Fruit fly (Drosophila melanogaster): ENCODE results near the gene CG4186.

Gene CG4186

dm6 chr3L:20785742-20786427, 16.5 kb downstream of the CG4186 start, which contains the start of gene Pcif1 (continued):
- peak; percentile 65 for TF ChIP-seq CG1603 (tag; optimal IDR thresholded peaks at IDR 0.05)
- TF ChIP-seq dysf (GFP tag; IDR thresholded peaks at IDR 0.05), result no peak
- TF ChIP-seq kah (GFP tag; optimal IDR thresholded peaks at IDR 0.05), result peak; percentile 1
- no peak for TF ChIP-seq CG9215 (GFP tag; IDR thresholded peaks at IDR 0.05)
- TF ChIP-seq CG2199 (GFP tag; IDR thresholded peaks at IDR 0.05), result no peak
- TF ChIP-seq cato (GFP tag; optimal IDR thresholded peaks at IDR 0.05; ENCODE audit: borderline replicate concordance), result no peak
- TF ChIP-seq CG3726 (GFP tag; IDR thresholded peaks at IDR 0.05), result no peak
- no peak for TF ChIP-seq CG17912 (GFP tag; optimal IDR thresholded peaks at IDR 0.05)
- no peak for TF ChIP-seq CG31224 (GFP tag; IDR thresholded peaks at IDR 0.05)
- no peak for TF ChIP-seq Antp (GFP tag; optimal IDR thresholded peaks at IDR 0.05)
- TF ChIP-seq CrebB (tag; optimal IDR thresholded peaks at IDR 0.05), result no peak
- TF ChIP-seq CG13775 (GFP tag; optimal IDR thresholded peaks at IDR 0.05), result no peak
- no peak for TF ChIP-seq ara (GFP tag; IDR thresholded peaks at IDR 0.05)
- TF ChIP-seq onecut (GFP tag; IDR thresholded peaks at IDR 0.05), result peak; percentile 15; the same call in 1 of the 2 replicates
- peak; percentile 25 for TF ChIP-seq Lhr (GFP tag; optimal IDR thresholded peaks at IDR 0.05)
- no peak for TF ChIP-seq dan (GFP tag; IDR thresholded peaks at IDR 0.05)
- peak; percentile 19 for TF ChIP-seq bigmax (GFP tag; optimal IDR thresholded peaks at IDR 0.05)
- TF ChIP-seq bcd (GFP tag; optimal IDR thresholded peaks at IDR 0.05), result no peak
- no peak for TF ChIP-seq CG11504 (tag; optimal IDR thresholded peaks at IDR 0.05)
- TF ChIP-seq btn (GFP tag; optimal IDR thresholded peaks at IDR 0.05), result no peak
- peak; percentile 3 for TF ChIP-seq Nf-YC (tag; optimal IDR thresholded peaks at IDR 0.05)
- no peak for TF ChIP-seq ssp (GFP tag; IDR thresholded peaks at IDR 0.05)
- no peak for TF ChIP-seq CG1792 (GFP tag; optimal IDR thresholded peaks at IDR 0.05)
- TF ChIP-seq CG9797 (GFP tag; optimal IDR thresholded peaks at IDR 0.05), result peak; percentile 52
- TF ChIP-seq CG16863 (GFP tag; optimal IDR thresholded peaks at IDR 0.05), result no peak
- no peak for TF ChIP-seq lov (optimal IDR thresholded peaks at IDR 0.05)
- TF ChIP-seq lov (GFP tag; IDR thresholded peaks at IDR 0.05), result no peak
- peak; percentile 99 for TF ChIP-seq Opbp (GFP tag; IDR thresholded peaks at IDR 0.05; ENCODE audit: partially characterized antibody)
- TF ChIP-seq mld (GFP tag; IDR thresholded peaks at IDR 0.05; ENCODE audit: partially characterized antibody), result peak; percentile 100
- TF ChIP-seq bab2 (GFP tag; optimal IDR thresholded peaks at IDR 0.05), result no peak
- no peak for TF ChIP-seq az2 (GFP tag; optimal IDR thresholded peaks at IDR 0.05)
- no peak for TF ChIP-seq peb (GFP tag; IDR thresholded peaks at IDR 0.05)
- no peak for TF ChIP-seq CG17359 (tag; optimal IDR thresholded peaks at IDR 0.05)
- TF ChIP-seq fru (optimal IDR thresholded peaks at IDR 0.05), result no peak
- no peak for TF ChIP-seq Camta (GFP tag; optimal IDR thresholded peaks at IDR 0.05)
- no peak for TF ChIP-seq Hr78 (GFP tag; optimal IDR thresholded peaks at IDR 0.05)
- TF ChIP-seq CG14965 (GFP tag; optimal IDR thresholded peaks at IDR 0.05; ENCODE audit: borderline replicate concordance), result no peak
- TF ChIP-seq sens (GFP tag), result peak; percentile 67
- TF ChIP-seq knrl (GFP tag; IDR thresholded peaks at IDR 0.05; ENCODE audit: partially characterized antibody), result peak; percentile 99
- TF ChIP-seq Adf1 (GFP tag; IDR thresholded peaks at IDR 0.05), result peak; percentile 15; the same call in 1 of the 2 replicates
- TF ChIP-seq Mes4 (GFP tag; optimal IDR thresholded peaks at IDR 0.05), result no peak
- TF ChIP-seq CG4282 (GFP tag; optimal IDR thresholded peaks at IDR 0.05), result no peak
- no peak for TF ChIP-seq CG15269 (tag; optimal IDR thresholded peaks at IDR 0.05)
- peak; percentile 23 for TF ChIP-seq gfzf (GFP tag; optimal IDR thresholded peaks at IDR 0.05)
- no peak for TF ChIP-seq CG7839 (tag; optimal IDR thresholded peaks at IDR 0.05)
- TF ChIP-seq Asciz (GFP tag; optimal IDR thresholded peaks at IDR 0.05), result no peak
- no peak for TF ChIP-seq CG4707 (GFP tag; optimal IDR thresholded peaks at IDR 0.05)
- TF ChIP-seq CG4360 (GFP tag; IDR thresholded peaks at IDR 0.05), result no peak
- TF ChIP-seq CG6813 (GFP tag; optimal IDR thresholded peaks at IDR 0.05), result no peak
- TF ChIP-seq CG14014 (GFP tag; IDR thresholded peaks at IDR 0.05), result no peak
- TF ChIP-seq CG11560 (tag; IDR thresholded peaks at IDR 0.05), result no peak
